Fruit fly (Drosophila melanogaster) whole organism, embryonic: ENCODE results near the gene CG9205.

Source experiments
- Abd-B ChIP-seq: fragments of 200-800 bp; sonication (Bioruptor generic); optimal IDR thresholded peaks from 2 replicates; lab custom pipeline; 2018; ENCODE audit warnings: missing biosample characterization, mild to moderate bottlenecking, missing genetic modification characterization, moderate library complexity
- Atf3 ChIP-seq: fragments of 200-800 bp; sonication (Bioruptor generic); optimal IDR thresholded peaks from 3 replicates; lab custom pipeline; 2016; ENCODE audit warnings: missing biosample characterization, missing genetic modification characterization
- CG10565 ChIP-seq: fragments of 200-800 bp; sonication (Bioruptor generic); optimal IDR thresholded peaks from 3 replicates; lab custom pipeline; 2016; ENCODE audit warnings: missing biosample characterization, mild to moderate bottlenecking, missing genetic modification characterization
- CG11456 ChIP-seq: fragments of 200-800 bp; sonication (Bioruptor generic); IDR thresholded peaks from 3 replicates; pipeline ENCODE4 v1.3.6; 2022; ENCODE audit warnings: missing biosample characterization, missing genetic modification characterization
- CG13123 ChIP-seq: fragments of 200-800 bp; sonication (Bioruptor generic); optimal IDR thresholded peaks from 2 replicates; lab custom pipeline; 2016; ENCODE audit warnings: missing biosample characterization, missing genetic modification characterization
- CG14667 ChIP-seq: fragments of 200-800 bp; sonication (Bioruptor generic); IDR thresholded peaks from 2 replicates; pipeline ENCODE4 v1.3.6; 2022; ENCODE audit warnings: missing biosample characterization, missing genetic modification characterization
- CG15073 ChIP-seq: fragments of 200-800 bp; sonication (Bioruptor generic); optimal IDR thresholded peaks from 2 replicates; lab custom pipeline; 2016; ENCODE audit warnings: missing biosample characterization, missing genetic modification characterization
- CG15696 ChIP-seq: fragments of 200-800 bp; sonication (Bioruptor generic); optimal IDR thresholded peaks from 2 replicates; lab custom pipeline; 2019; ENCODE audit warnings: missing biosample characterization, mild to moderate bottlenecking, missing genetic modification characterization, moderate library complexity
- CG1602 ChIP-seq: fragments of 200-800 bp; sonication (Bioruptor generic); optimal IDR thresholded peaks from 3 replicates; lab custom pipeline; 2016; ENCODE audit warnings: missing biosample characterization, missing genetic modification characterization
- CG17328 ChIP-seq: fragments of 200-800 bp; sonication (Bioruptor generic); IDR thresholded peaks from 2 replicates; pipeline ENCODE4 v1.3.6; 2022; ENCODE audit warnings: missing biosample characterization, missing genetic modification characterization
- CG1832 ChIP-seq: fragments of 200-800 bp; sonication (Bioruptor generic); optimal IDR thresholded peaks from 2 replicates; lab custom pipeline; 2017; ENCODE audit warnings: missing biosample characterization, mild to moderate bottlenecking, missing genetic modification characterization, inconsistent platforms
- CG2712 ChIP-seq: fragments of 200-800 bp; optimal IDR thresholded peaks from 3 replicates; lab custom pipeline; 2019; ENCODE audit warnings: missing biosample characterization, mild to moderate bottlenecking, missing genetic modification characterization, moderate library complexity
- CG31388 ChIP-seq: fragments of 200-800 bp; sonication (Bioruptor generic); optimal IDR thresholded peaks from 2 replicates; lab custom pipeline; 2016; ENCODE audit warnings: missing biosample characterization, missing genetic modification characterization
- CG3407 ChIP-seq: fragments of 200-800 bp; sonication (Bioruptor generic); optimal IDR thresholded peaks from 2 replicates; lab custom pipeline; 2018; ENCODE audit warnings: missing biosample characterization, mild to moderate bottlenecking, missing genetic modification characterization
- CG34422 ChIP-seq: fragments of 200-800 bp; sonication (Bioruptor generic); IDR thresholded peaks from 3 replicates; pipeline ENCODE4 v1.3.6; 2022; ENCODE audit warnings: missing biosample characterization, missing genetic modification characterization
- CG4820 ChIP-seq: fragments of 200-800 bp; sonication (Bioruptor generic); optimal IDR thresholded peaks from 3 replicates; lab custom pipeline; 2016; ENCODE audit warnings: missing biosample characterization, missing genetic modification characterization
- CG4854 ChIP-seq: fragments of 200-800 bp; sonication (Bioruptor generic); optimal IDR thresholded peaks from 2 replicates; lab custom pipeline; 2016; ENCODE audit warnings: missing biosample characterization, missing genetic modification characterization, inconsistent platforms
- CG6683 ChIP-seq: fragments of 200-800 bp; sonication (Bioruptor generic); optimal IDR thresholded peaks from 2 replicates; lab custom pipeline; 2017; ENCODE audit warnings: missing biosample characterization, mild to moderate bottlenecking, missing genetic modification characterization, missing genetic modification reagents
- CG6854 ChIP-seq: fragments of 200-800 bp; sonication (Bioruptor generic); optimal IDR thresholded peaks from 3 replicates; lab custom pipeline; 2017; ENCODE audit warnings: missing biosample characterization, mild to moderate bottlenecking, missing genetic modification characterization
- CG7963 ChIP-seq: fragments of 200-800 bp; sonication (Bioruptor generic); IDR thresholded peaks from 3 replicates; pipeline ENCODE4 v1.3.6; 2022; ENCODE audit warnings: missing biosample characterization, missing genetic modification characterization; ENCODE audit not compliant: partially characterized antibody
- CG8281 ChIP-seq: fragments of 200-800 bp; sonication (Bioruptor generic); optimal IDR thresholded peaks from 2 replicates; lab custom pipeline; 2018; ENCODE audit warnings: missing biosample characterization, mild to moderate bottlenecking, missing genetic modification characterization, moderate library complexity
- CG8478 ChIP-seq: fragments of >200 bp; optimal IDR thresholded peaks from 2 replicates; lab custom pipeline; 2018
- CG9932 ChIP-seq: fragments of 200-800 bp; sonication (Bioruptor generic); IDR thresholded peaks from 2 replicates; pipeline ENCODE4 v1.3.6; 2022; ENCODE audit warnings: missing biosample characterization, missing genetic modification characterization
- CTCF ChIP-seq: fragments of 200-800 bp; sonication (Bioruptor generic); optimal IDR thresholded peaks from 2 replicates; lab custom pipeline; 2017; ENCODE audit warnings: missing biosample characterization, mild to moderate bottlenecking, missing genetic modification characterization, moderate library complexity
- CkIIα-i1 ChIP-seq: fragments of 200-800 bp; sonication (Bioruptor generic); IDR thresholded peaks from 2 replicates; pipeline ENCODE4 v1.3.6; 2022; ENCODE audit warnings: missing biosample characterization, missing genetic modification characterization
- Dek ChIP-seq: fragments of 200-800 bp; sonication (Bioruptor generic); optimal IDR thresholded peaks from 3 replicates; lab custom pipeline; 2019; ENCODE audit warnings: missing biosample characterization, mild to moderate bottlenecking, missing genetic modification characterization, moderate library complexity
- Ets65A ChIP-seq: fragments of 200-800 bp; sonication (Bioruptor generic); peaks from one replicate; lab custom pipeline; 2016; ENCODE audit warnings: missing biosample characterization, missing genetic modification characterization
- HLH3B ChIP-seq: fragments of 200-800 bp; sonication (Bioruptor generic); IDR thresholded peaks from 2 replicates; pipeline ENCODE4 v1.3.6; 2022; ENCODE audit warnings: missing biosample characterization, missing genetic modification characterization
- HLH54F ChIP-seq: fragments of 200-800 bp; sonication (Bioruptor generic); optimal IDR thresholded peaks from 3 replicates; lab custom pipeline; 2016; ENCODE audit warnings: missing biosample characterization, missing genetic modification characterization
- HmgD ChIP-seq: fragments of 200-800 bp; sonication (Bioruptor generic); optimal IDR thresholded peaks from 3 replicates; lab custom pipeline; 2016; ENCODE audit warnings: missing biosample characterization, missing genetic modification characterization
- Scr ChIP-seq: fragments of 200-800 bp; sonication (Bioruptor generic); IDR thresholded peaks from 2 replicates; pipeline ENCODE4 v1.3.6; 2022; ENCODE audit warnings: missing biosample characterization, missing genetic modification characterization; ENCODE audit not compliant: partially characterized antibody
- Sry-δ ChIP-seq: fragments of 200-800 bp; sonication (Bioruptor generic); optimal IDR thresholded peaks from 2 replicates; lab custom pipeline; 2016; ENCODE audit warnings: missing biosample characterization, missing genetic modification characterization
- Usf ChIP-seq: fragments of 200-800 bp; sonication (Bioruptor generic); optimal IDR thresholded peaks from 2 replicates; lab custom pipeline; 2017; ENCODE audit warnings: missing genotype, missing biosample characterization, missing genetic modification characterization
- ab ChIP-seq: fragments of 200-800 bp; sonication (Bioruptor generic); optimal IDR thresholded peaks from 2 replicates; lab custom pipeline; 2016; ENCODE audit warnings: missing biosample characterization, missing genetic modification characterization
- bowl ChIP-seq: fragments of 200-800 bp; sonication (Bioruptor generic); IDR thresholded peaks from 2 replicates; pipeline ENCODE4 v1.3.6; 2022; ENCODE audit warnings: missing biosample characterization, missing genetic modification characterization
- bsh ChIP-seq, 2 experiments: fragments of 200-800 bp; sonication (Bioruptor generic); optimal IDR thresholded peaks; 2 replicates each; lab custom pipeline; 2017 to 2018; ENCODE audit warnings: mild to moderate bottlenecking in 2 of 2, missing biosample characterization in 2 of 2, missing genetic modification characterization in 2 of 2, moderate library complexity in 1 of 2
- danr ChIP-seq: fragments of 200-800 bp; sonication (Bioruptor generic); IDR thresholded peaks from 2 replicates; pipeline ENCODE4 v1.3.6; 2022; ENCODE audit warnings: missing biosample characterization, missing genetic modification characterization
- disco-r ChIP-seq: fragments of 200-800 bp; sonication (Bioruptor generic); optimal IDR thresholded peaks from 2 replicates; lab custom pipeline; 2016; ENCODE audit warnings: missing biosample characterization, missing genetic modification characterization
- dmrt99B ChIP-seq: fragments of 200-800 bp; sonication (Bioruptor generic); optimal IDR thresholded peaks from 2 replicates; lab custom pipeline; 2018; ENCODE audit warnings: missing biosample characterization, mild to moderate bottlenecking, missing genetic modification characterization, moderate library complexity
- eve ChIP-seq, 2 experiments: fragments of >200 bp; optimal IDR thresholded peaks; 2 replicates each; lab custom pipeline; 2017; ENCODE audit warnings: missing biosample characterization in 2 of 2, missing genetic modification characterization in 2 of 2
- grn ChIP-seq: fragments of 200-800 bp; sonication (Bioruptor generic); optimal IDR thresholded peaks from 3 replicates; lab custom pipeline; 2017; ENCODE audit warnings: missing biosample characterization, missing genetic modification characterization
- ham ChIP-seq: fragments of 200-800 bp; sonication (Bioruptor generic); IDR thresholded peaks from 2 replicates; pipeline ENCODE4 v1.3.6; 2022; ENCODE audit warnings: missing biosample characterization, missing genetic modification characterization
- hbn ChIP-seq: fragments of 200-800 bp; sonication (Bioruptor generic); IDR thresholded peaks from 2 replicates; pipeline ENCODE4 v1.3.6; 2022; ENCODE audit warnings: missing biosample characterization, missing genetic modification characterization; ENCODE audit not compliant: partially characterized antibody
- jigr1 ChIP-seq: fragments of 200-800 bp; sonication (Bioruptor generic); IDR thresholded peaks from 3 replicates; pipeline ENCODE4 v1.3.6; 2022; ENCODE audit warnings: missing biosample characterization, missing genetic modification characterization
- kah ChIP-seq: fragments of 200-800 bp; sonication (Bioruptor generic); optimal IDR thresholded peaks from 2 replicates; lab custom pipeline; 2018; ENCODE audit warnings: missing biosample characterization, mild to moderate bottlenecking, missing genetic modification characterization
- ken ChIP-seq: fragments of 200-800 bp; sonication (Bioruptor generic); IDR thresholded peaks from 3 replicates; pipeline ENCODE4 v1.3.6; 2022; ENCODE audit warnings: missing biosample characterization, missing genetic modification characterization
- kni ChIP-seq: fragments of 200-800 bp; sonication (Bioruptor generic); optimal IDR thresholded peaks from 3 replicates; lab custom pipeline; 2017; ENCODE audit warnings: mild to moderate bottlenecking, missing biosample characterization, missing genetic modification reagents, missing genetic modification characterization
- lab ChIP-seq: fragments of 200-800 bp; sonication (Bioruptor generic); optimal IDR thresholded peaks from 3 replicates; lab custom pipeline; 2017; ENCODE audit warnings: missing biosample characterization, missing genetic modification characterization, mild to moderate bottlenecking, moderate library complexity, missing genetic modification reagents
- nerfin-1 ChIP-seq: fragments of 200-800 bp; sonication (Bioruptor generic); optimal IDR thresholded peaks from 3 replicates; lab custom pipeline; 2019; ENCODE audit warnings: missing biosample characterization, mild to moderate bottlenecking, missing genetic modification characterization, moderate library complexity
- seq ChIP-seq: fragments of 200-800 bp; sonication (Bioruptor generic); IDR thresholded peaks from 2 replicates; pipeline ENCODE4 v1.3.6; 2022; ENCODE audit warnings: missing biosample characterization, missing genetic modification characterization
- slou ChIP-seq: fragments of 200-800 bp; sonication (Bioruptor generic); optimal IDR thresholded peaks from 3 replicates; lab custom pipeline; 2016; ENCODE audit warnings: missing biosample characterization, missing genetic modification characterization
- sug ChIP-seq: fragments of 200-800 bp; optimal IDR thresholded peaks from 2 replicates; lab custom pipeline; 2019; ENCODE audit warnings: missing biosample characterization, mild to moderate bottlenecking, missing genetic modification characterization, moderate library complexity
- twi ChIP-seq: fragments of 200-800 bp; optimal IDR thresholded peaks from 2 replicates; lab custom pipeline; 2019; ENCODE audit warnings: missing biosample characterization, mild to moderate bottlenecking, missing genetic modification characterization, moderate library complexity
- zen2 ChIP-seq: fragments of 200-800 bp; sonication (Bioruptor generic); IDR thresholded peaks from 3 replicates; pipeline ENCODE4 v1.3.6; 2022; ENCODE audit warnings: missing biosample characterization, missing genetic modification characterization; ENCODE audit not compliant: partially characterized antibody

Gene CG9205

DNA sequence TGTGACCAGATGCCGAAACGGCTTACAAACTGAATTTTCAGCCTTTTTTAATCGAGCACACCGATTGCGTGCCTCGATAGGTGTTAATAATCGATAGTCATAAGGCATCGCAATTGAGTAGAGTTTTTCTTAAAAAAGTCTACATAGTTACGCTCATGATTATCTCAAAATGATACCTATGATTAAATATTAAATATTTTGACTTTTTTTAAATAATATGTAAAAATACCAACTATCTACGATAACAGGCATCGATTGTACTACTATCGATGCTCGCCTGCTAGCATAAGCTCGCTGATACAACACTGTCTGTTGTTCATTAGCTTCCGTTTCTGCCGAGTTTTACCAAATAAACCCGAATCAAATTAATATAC lies 377 bp downstream of the CG9205 start (continued):
- TF ChIP-seq bsh (GFP tag; optimal IDR thresholded peaks at IDR 0.05; lab: Kevin White, UChicago) (peak in 1 of 2 experiments; percentile 21), Scr (peak; percentile 94), Abd-B (GFP tag; lab: Kevin White, UChicago) (no peak), CG9932 (GFP tag; lab: Robert Waterston, UW) (peak; percentile 66), CG31388 (no peak), hbn (GFP tag; lab: Robert Waterston, UW) (peak; percentile 79), Ets65A (peak; percentile 16), kah (GFP tag; lab: Kevin White, UChicago) (no peak), sug (no peak), slou (no peak), nerfin-1 (tag; lab: Kevin White, UChicago) (peak; percentile 37), CG15696 (tag; lab: Kevin White, UChicago) (no peak), CG17328 (GFP tag; lab: Robert Waterston, UW) (no peak), CG6854 (GFP tag; lab: Kevin White, UChicago) (no peak), Usf (GFP tag; lab: Kevin White, UChicago) (no peak), CG15073 (GFP tag; lab: Kevin White, UChicago) (no peak), twi (tag; lab: Kevin White, UChicago) (no peak), jigr1 (GFP tag; lab: Robert Waterston, UW) (no peak), disco-r (GFP tag; lab: Kevin White, UChicago) (no peak), Atf3 (no peak), kni (no peak), HLH3B (GFP tag; lab: Robert Waterston, UW) (0 out of 2 replicates have a peak, but pooled peaks have one; percentile 19), bowl (GFP tag; lab: Robert Waterston, UW) (0 out of 2 replicates have a peak, but pooled peaks have one; percentile 25), CG2712 (peak; percentile 49), HLH54F (no peak), Dek (tag; lab: Kevin White, UChicago) (no peak), CG10565 (GFP tag; lab: Kevin White, UChicago) (no peak), CG11456 (peak; percentile 80; the same call in 2 of the 3 replicates), CG3407 (no peak), CG13123 (GFP tag; lab: Kevin White, UChicago) (no peak), lab (GFP tag; lab: Kevin White, UChicago) (peak; percentile 71), CG7963 (peak; percentile 69; the same call in 2 of the 3 replicates), CG8281 (no peak)

DNA sequence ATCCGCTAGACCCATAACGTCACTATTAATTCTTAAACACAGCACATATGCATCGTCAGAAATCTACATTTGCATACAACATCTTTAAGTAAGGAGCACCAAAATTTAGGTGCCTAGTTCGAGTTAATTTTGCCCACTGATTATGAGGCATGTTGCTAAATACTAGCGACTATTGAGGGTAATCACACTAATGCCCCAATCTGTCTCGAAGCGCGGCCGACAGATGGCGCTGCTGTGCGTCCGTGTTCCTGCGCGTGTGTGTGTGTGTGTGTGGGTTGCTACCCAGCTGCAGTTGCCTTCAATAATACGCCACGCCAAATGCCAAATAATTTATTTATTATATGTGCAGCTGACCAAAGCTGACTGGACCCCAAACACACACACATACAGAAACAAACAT lies 6.9 kb downstream of the CG9205 start:
- TF ChIP-seq CTCF (peak; percentile 77), CG1832 (GFP tag; lab: Kevin White, UChicago) (no peak), CG4820 (GFP tag; lab: Kevin White, UChicago) (no peak), ham (no peak), dmrt99B (tag; lab: Kevin White, UChicago) (no peak), eve (GFP tag; optimal IDR thresholded peaks at IDR 0.05; lab: Kevin White, UChicago) (no peak)

DNA sequence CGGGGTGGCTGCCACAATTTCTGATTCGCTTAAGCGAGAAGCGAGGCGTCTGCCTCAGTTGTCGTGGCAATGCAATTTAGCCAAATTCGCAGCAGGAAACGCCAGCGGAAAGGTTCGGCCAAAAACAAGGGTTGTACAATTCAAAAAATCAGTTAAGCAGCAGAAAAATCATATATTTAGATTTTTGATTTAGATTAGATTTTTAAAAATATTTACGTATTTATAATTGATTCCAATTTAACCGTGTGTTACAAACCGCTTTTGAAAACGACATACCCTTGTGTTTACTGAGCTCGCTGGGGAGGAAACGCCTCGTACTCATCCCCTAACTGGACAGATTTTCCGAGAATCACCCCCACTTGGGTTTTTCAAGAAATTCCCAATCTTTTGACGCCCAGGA lies 9.0 kb downstream of the CG9205 start:
- TF ChIP-seq ken: no peak
- TF ChIP-seq Sry-δ (GFP tag; lab: Kevin White, UChicago): no peak
- TF ChIP-seq CG8478 (lab: Kevin White, UChicago): no peak
- TF ChIP-seq CG4854 (GFP tag; lab: Kevin White, UChicago): no peak
- no peak for TF ChIP-seq CG1602 (GFP tag; lab: Kevin White, UChicago)
- TF ChIP-seq seq: no peak
- no peak for TF ChIP-seq CG6683 (GFP tag; lab: Kevin White, UChicago)
- TF ChIP-seq zen2 (GFP tag; lab: Robert Waterston, UW): no peak
- TF ChIP-seq CG14667 (GFP tag; lab: Robert Waterston, UW): 0 out of 2 replicates have a peak, but pooled peaks have one; percentile 25
- no peak for TF ChIP-seq CG34422 (GFP tag; lab: Robert Waterston, UW)
- TF ChIP-seq ab (GFP tag; lab: Kevin White, UChicago): no peak
- TF ChIP-seq HmgD (GFP tag; lab: Kevin White, UChicago): no peak
- no peak for TF ChIP-seq CkIIα-i1 (GFP tag; lab: Robert Waterston, UW)
- no peak for TF ChIP-seq danr (GFP tag; lab: Robert Waterston, UW)
- TF ChIP-seq grn (GFP tag; lab: Kevin White, UChicago): no peak
